Worm (Caenorhabditis elegans): ENCODE data around the gene zyg-1.

zyg-1 gene

ce11 chrII:5649236-5650004, at the start of gene zyg-1, which contains the start of the genes sam-4 and F59E12.17 (continued):
- TF ChIP-seq egrh-3 (GFP tag; IDR thresholded peaks at IDR 0.05) (peak; percentile 53), madf-8 (GFP tag; conservative IDR thresholded peaks at IDR 0.05) (peak; percentile 34), snpc-1.3 (tag; optimal IDR thresholded peaks at IDR 0.05; ENCODE audit: insufficient read depth) (no peak), akir-1 (GFP tag; optimal IDR thresholded peaks at IDR 0.05) (no peak), nfyb-1 (GFP tag; IDR thresholded peaks at IDR 0.05) (peak; percentile 38; the same call in 1 of the 2 replicates), C06A6.2 (GFP tag; conservative IDR thresholded peaks at IDR 0.05) (no peak), let-526 (GFP tag; IDR thresholded peaks at IDR 0.05) (0 out of 2 replicates have a peak, but pooled peaks have one; percentile 35), him-1 (tag; optimal IDR thresholded peaks at IDR 0.05) (no peak), ceh-58 (GFP tag; IDR thresholded peaks at IDR 0.05) (no peak), athp-1 (tag; optimal IDR thresholded peaks at IDR 0.05) (peak; percentile 7), ama-1 (optimal IDR thresholded peaks at IDR 0.05) (no peak), ama-1 (GFP tag; optimal IDR thresholded peaks at IDR 0.05) (no peak), dox-1 (GFP tag; IDR thresholded peaks at IDR 0.05) (peak; percentile 91), snpc-4 (GFP tag; optimal IDR thresholded peaks at IDR 0.05) (no peak), snpc-4 (tag; optimal IDR thresholded peaks at IDR 0.05) (peak; percentile 13 to 46 (median 32)), F10E7.11 (tag; optimal IDR thresholded peaks at IDR 0.05) (no peak), attf-5 (GFP tag; optimal IDR thresholded peaks at IDR 0.05) (peak; percentile 85), F49E8.2 (tag; optimal IDR thresholded peaks at IDR 0.05; ENCODE audit: insufficient read depth) (peak; percentile 80), nhr-90 (tag; optimal IDR thresholded peaks at IDR 0.05) (no peak), gei-17 (GFP tag; optimal IDR thresholded peaks at IDR 0.05) (no peak), tbp1 (GFP tag; optimal IDR thresholded peaks at IDR 0.05) (peak; percentile 48), lin-40 (tag; optimal IDR thresholded peaks at IDR 0.05) (no peak), F57C9.4 (tag; optimal IDR thresholded peaks at IDR 0.05) (no peak), tlf-1 (GFP tag; optimal IDR thresholded peaks at IDR 0.05) (no peak), lin-54 (GFP tag; optimal IDR thresholded peaks at IDR 0.05) (peak; percentile 74), B0019.2 (GFP tag; conservative IDR thresholded peaks at IDR 0.05) (peak; percentile 73), mxl-1 (tag; optimal IDR thresholded peaks at IDR 0.05) (no peak), egl-44 (GFP tag; IDR thresholded peaks at IDR 0.05) (0 out of 2 replicates have a peak, but pooled peaks have one; percentile 23), F22D6.2 (tag; optimal IDR thresholded peaks at IDR 0.05) (no peak), C17E4.6 (GFP tag; IDR thresholded peaks at IDR 0.05) (no peak), ZK185.1 (tag; optimal IDR thresholded peaks at IDR 0.05; ENCODE audit: poor library complexity, severe bottlenecking) (peak; percentile 46), unc-62 (GFP tag; optimal IDR thresholded peaks at IDR 0.05) (no peak), ztf-18 (tag; optimal IDR thresholded peaks at IDR 0.05) (peak; percentile 39), sea-2 (GFP tag; IDR thresholded peaks at IDR 0.05) (no peak), let-607 (tag; optimal IDR thresholded peaks at IDR 0.05) (no peak), pbrm-1 (GFP tag; IDR thresholded peaks at IDR 0.05) (peak; percentile 21; the same call in 1 of the 2 replicates), mcd-1 (GFP tag; IDR thresholded peaks at IDR 0.05) (peak; percentile 85), hmg-20 (GFP tag; IDR thresholded peaks at IDR 0.05) (no peak)

- TF ChIP-seq ceh-100 (GFP tag; IDR thresholded peaks at IDR 0.05) (no peak), snpc-3.4 (tag; optimal IDR thresholded peaks at IDR 0.05) (no peak), cebp-1 (GFP tag; IDR thresholded peaks at IDR 0.05) (no peak), cebp-1 (tag; optimal IDR thresholded peaks at IDR 0.05) (no peak), F37B4.10 (GFP tag; IDR thresholded peaks at IDR 0.05) (no peak), unc-62 (GFP tag; optimal IDR thresholded peaks at IDR 0.05) (no peak), ets-4 (GFP tag; optimal IDR thresholded peaks at IDR 0.05) (no peak), rpc-1 (optimal IDR thresholded peaks at IDR 0.05) (no peak), rpc-1 (tag; optimal IDR thresholded peaks at IDR 0.05) (no peak), Y95B8A.8 (GFP tag; IDR thresholded peaks at IDR 0.05) (no peak)
These were observed 46.4 kb upstream of the zyg-1 start, which contains the start of gene C17G10.6 for ce11 chrII:5603194-5603593. Gene C17G10.6 (minus strand): TSS chrII:5603294.

Measured in whole organism, young adult.